Worm (Caenorhabditis elegans): Measurements from ENCODE around the gene C25E10.10.

Gene C25E10.10

ce11 chrV:9056253-9056652 lies at the start of gene C25E10.10:
Gene C25E10.10 (minus strand): TSS chrV:9056353.
- no peak for TF ChIP-seq ceh-9 (tag; optimal IDR thresholded peaks at IDR 0.05)
- no peak for TF ChIP-seq nhr-23 (tag; optimal IDR thresholded peaks at IDR 0.05)
- no peak for TF ChIP-seq nhr-28 (tag; optimal IDR thresholded peaks at IDR 0.05)
- no peak for TF ChIP-seq ceh-28 (tag; optimal IDR thresholded peaks at IDR 0.05)
- no peak for TF ChIP-seq elt-1 (tag; optimal IDR thresholded peaks at IDR 0.05)
- TF ChIP-seq nhr-12 (tag; optimal IDR thresholded peaks at IDR 0.05) = no peak
- no peak for TF ChIP-seq elt-2 (tag; optimal IDR thresholded peaks at IDR 0.05)
- TF ChIP-seq nhr-43 (tag; optimal IDR thresholded peaks at IDR 0.05; ENCODE audit: poor library complexity, severe bottlenecking) = no peak
- no peak for TF ChIP-seq egl-27 (tag; optimal IDR thresholded peaks at IDR 0.05)
- TF ChIP-seq sea-2 (GFP tag; optimal IDR thresholded peaks at IDR 0.05) = no peak
- TF ChIP-seq R02D3.7 (tag; optimal IDR thresholded peaks at IDR 0.05) = no peak
- no peak for TF ChIP-seq nhr-11 (tag; optimal IDR thresholded peaks at IDR 0.05)
- no peak for TF ChIP-seq unc-39 (tag; optimal IDR thresholded peaks at IDR 0.05)
- no peak for TF ChIP-seq fos-1 (tag; optimal IDR thresholded peaks at IDR 0.05)
- TF ChIP-seq ztf-11 (tag; optimal IDR thresholded peaks at IDR 0.05) = no peak
- TF ChIP-seq mdl-1 (tag; optimal IDR thresholded peaks at IDR 0.05) = no peak

DNA sequence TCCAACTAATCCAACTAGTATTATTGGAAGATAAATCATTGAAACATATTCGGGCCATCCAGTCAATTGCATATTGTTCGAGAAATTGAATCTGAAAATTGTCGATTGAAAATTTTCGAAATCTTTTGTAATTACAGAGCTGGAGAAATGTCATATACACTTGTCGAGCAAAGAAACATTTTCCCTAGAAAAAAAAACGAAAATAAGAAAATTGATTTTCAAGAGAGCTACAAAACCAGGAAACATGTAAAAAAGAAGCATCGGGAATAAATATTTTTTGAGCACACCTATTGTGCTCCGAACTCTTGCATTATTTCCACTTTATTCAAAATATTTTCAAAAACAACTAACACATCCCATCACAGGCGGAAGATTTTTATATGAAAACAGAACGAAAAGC lies 44.9 kb upstream of the C25E10.10 start, which contains the start of gene frpr-6:
Gene frpr-6 (minus strand): TSS at position 101 of the 400 bp plus-strand sequence.
- TF ChIP-seq elt-2 (tag; optimal IDR thresholded peaks at IDR 0.05) (no peak), nhr-77 (tag; optimal IDR thresholded peaks at IDR 0.05) (no peak)

DNA sequence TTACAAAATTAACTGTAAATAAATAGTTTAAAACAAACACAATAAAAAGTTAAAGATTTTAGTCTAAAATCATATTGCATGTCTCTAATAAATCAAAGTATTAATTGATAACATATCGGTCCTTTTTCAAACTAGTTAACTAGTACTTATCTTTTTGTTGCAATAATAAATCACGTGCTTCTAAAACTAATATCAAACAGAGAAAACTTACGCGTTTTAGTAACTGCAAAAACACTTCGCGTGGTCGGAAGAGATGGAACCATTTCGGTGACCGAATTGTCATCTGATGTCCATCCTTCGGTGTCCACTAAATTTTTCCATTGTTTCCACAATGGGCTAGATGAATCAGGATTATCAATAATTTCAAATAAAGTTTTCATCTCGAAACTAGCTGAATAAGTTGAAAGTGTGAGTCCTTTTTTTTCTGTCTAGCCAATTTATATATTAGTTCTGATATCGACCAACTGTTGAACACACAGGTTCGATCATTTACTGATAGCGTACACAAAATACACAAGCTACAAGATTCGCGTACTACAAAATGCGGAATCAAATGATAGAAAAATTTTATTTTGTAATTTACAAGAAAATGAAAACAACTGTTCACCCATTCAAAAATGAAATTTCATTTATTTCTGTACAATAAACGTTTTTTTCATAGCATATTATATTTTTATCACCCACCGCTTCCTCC lies 42.3 kb upstream of the C25E10.10 start, which contains the start of gene F21C10.9:
Gene F21C10.9 (minus strand): TSS at position 417 of the 694 bp plus-strand sequence.
- TF ChIP-seq fkh-2 (tag; optimal IDR thresholded peaks at IDR 0.05) (no peak), nhr-67 (tag; optimal IDR thresholded peaks at IDR 0.05) (no peak), fkh-10 (GFP tag; optimal IDR thresholded peaks at IDR 0.05) (no peak), ceh-16 (tag; optimal IDR thresholded peaks at IDR 0.05) (no peak), ceh-9 (tag; optimal IDR thresholded peaks at IDR 0.05) (no peak), elt-2 (tag; optimal IDR thresholded peaks at IDR 0.05) (peak; percentile 25), snpc-4 (tag; optimal IDR thresholded peaks at IDR 0.05) (no peak), eor-1 (tag; optimal IDR thresholded peaks at IDR 0.05) (no peak), lin-39 (tag; optimal IDR thresholded peaks at IDR 0.05) (no peak), pha-4 (tag; optimal IDR thresholded peaks at IDR 0.05) (peak; percentile 12), jun-1 (tag; optimal IDR thresholded peaks at IDR 0.05) (no peak), ceh-82 (tag; optimal IDR thresholded peaks at IDR 0.05) (no peak), lin-15B (tag; optimal IDR thresholded peaks at IDR 0.05) (no peak), hmg-11 (tag; optimal IDR thresholded peaks at IDR 0.05) (no peak), pqm-1 (tag; optimal IDR thresholded peaks at IDR 0.05) (no peak)

DNA sequence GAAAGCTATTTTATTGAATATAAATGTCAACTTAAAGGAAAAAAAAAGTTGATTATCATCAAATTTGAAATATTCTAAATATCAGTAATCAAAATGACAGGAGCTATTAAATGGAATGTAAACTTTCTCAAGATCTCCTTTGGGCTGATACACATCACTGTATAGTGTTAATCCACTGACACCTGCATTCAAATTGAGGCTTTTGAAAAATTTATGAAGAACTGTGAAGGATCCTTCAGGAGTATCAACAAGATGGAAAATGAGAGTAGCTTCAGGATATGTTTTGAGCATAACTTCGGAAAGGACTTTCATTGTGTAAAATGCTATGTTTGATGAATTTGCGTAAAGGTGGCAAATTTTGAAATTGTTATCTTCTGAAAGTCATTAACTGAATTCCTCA lies 41.1 kb upstream of the C25E10.10 start:
- TF ChIP-seq nhr-25 (tag; optimal IDR thresholded peaks at IDR 0.05) (no peak), nhr-43 (tag; optimal IDR thresholded peaks at IDR 0.05; ENCODE audit: poor library complexity, severe bottlenecking) (no peak), lsy-12 (tag; optimal IDR thresholded peaks at IDR 0.05) (no peak), fkh-10 (GFP tag; optimal IDR thresholded peaks at IDR 0.05) (no peak), ceh-28 (tag; optimal IDR thresholded peaks at IDR 0.05) (no peak), lin-39 (tag; optimal IDR thresholded peaks at IDR 0.05) (no peak), nhr-76 (tag; optimal IDR thresholded peaks at IDR 0.05) (no peak), ceh-16 (tag; optimal IDR thresholded peaks at IDR 0.05) (no peak), ztf-11 (tag; optimal IDR thresholded peaks at IDR 0.05) (no peak), eor-1 (tag; optimal IDR thresholded peaks at IDR 0.05) (no peak), hmg-11 (tag; optimal IDR thresholded peaks at IDR 0.05) (no peak), elt-3 (tag; optimal IDR thresholded peaks at IDR 0.05) (no peak), nhr-23 (tag; optimal IDR thresholded peaks at IDR 0.05) (no peak), aly-2 (tag; optimal IDR thresholded peaks at IDR 0.05) (no peak), R02D3.7 (tag; optimal IDR thresholded peaks at IDR 0.05) (no peak), zag-1 (tag; optimal IDR thresholded peaks at IDR 0.05) (no peak), nfya-1 (tag; optimal IDR thresholded peaks at IDR 0.05; ENCODE audit: insufficient read depth) (no peak), nhr-67 (tag; optimal IDR thresholded peaks at IDR 0.05) (no peak), fos-1 (tag; optimal IDR thresholded peaks at IDR 0.05) (no peak), jun-1 (tag; optimal IDR thresholded peaks at IDR 0.05) (no peak)
